Fruit fly (Drosophila melanogaster): ENCODE results near the gene Dad.
A peak's percentile ranks its signal among the peaks of the same experiment; 100 is the strongest.

The Dad gene

dm6 chr3R:17118917-17119378 is 65.1 kb downstream of the Dad start (continued):
- TF ChIP-seq Eip74EF (GFP tag; optimal IDR thresholded peaks at IDR 0.05) (peak in 1 of 2 experiments; percentile 7), Nf-YA (GFP tag; IDR thresholded peaks at IDR 0.05) (no peak), CG3281 (GFP tag; optimal IDR thresholded peaks at IDR 0.05) (peak; percentile 42), kni (GFP tag; optimal IDR thresholded peaks at IDR 0.05) (peak; percentile 43), tna (GFP tag; IDR thresholded peaks at IDR 0.05; ENCODE audit: partially characterized antibody) (0 out of 2 replicates have a peak, but pooled peaks have one; percentile 21), Nf-YB (GFP tag; optimal IDR thresholded peaks at IDR 0.05) (no peak), sd (tag; optimal IDR thresholded peaks at IDR 0.05) (peak; percentile 21), Dll (GFP tag; IDR thresholded peaks at IDR 0.05; ENCODE audit: partially characterized antibody) (no peak), chif (GFP tag; optimal IDR thresholded peaks at IDR 0.05) (no peak), CG10543 (GFP tag; optimal IDR thresholded peaks at IDR 0.05) (peak; percentile 50), stwl (tag; optimal IDR thresholded peaks at IDR 0.05) (peak; percentile 18), CG2116 (GFP tag; optimal IDR thresholded peaks at IDR 0.05) (no peak), CG12236 (GFP tag; optimal IDR thresholded peaks at IDR 0.05) (no peak), CG8290 (GFP tag; optimal IDR thresholded peaks at IDR 0.05) (no peak), CG8290 (tag; optimal IDR thresholded peaks at IDR 0.05) (no peak), rib (GFP tag; IDR thresholded peaks at IDR 0.05) (peak; percentile 44; the same call in 1 of the 2 replicates), sens (GFP tag) (peak; percentile 42), Bgb (GFP tag; IDR thresholded peaks at IDR 0.05; ENCODE audit: partially characterized antibody) (peak; percentile 48; the same call in 1 of the 2 replicates), CG3847 (GFP tag; IDR thresholded peaks at IDR 0.05) (no peak), Trl (optimal IDR thresholded peaks at IDR 0.05) (peak; percentile 90 to 91), Trl (GFP tag; optimal IDR thresholded peaks at IDR 0.05) (no peak), CG14441 (GFP tag; IDR thresholded peaks at IDR 0.05) (peak; percentile 23; the same call in 1 of the 2 replicates), klu (GFP tag; IDR thresholded peaks at IDR 0.05) (no peak), caup (GFP tag; optimal IDR thresholded peaks at IDR 0.05; ENCODE audit: severe bottlenecking) (peak; percentile 15), gcm (GFP tag; optimal IDR thresholded peaks at IDR 0.05) (peak; percentile 38), MBD-R2 (GFP tag; IDR thresholded peaks at IDR 0.05) (peak; percentile 29; the same call in 1 of the 2 replicates), gce (GFP tag; IDR thresholded peaks at IDR 0.05) (0 out of 3 replicates have a peak, but pooled peaks have one; percentile 27), E2f2 (GFP tag; IDR thresholded peaks at IDR 0.05) (no peak), Sox102F (GFP tag; optimal IDR thresholded peaks at IDR 0.05) (no peak), Jarid2 (GFP tag; optimal IDR thresholded peaks at IDR 0.05) (peak; percentile 82), sna (GFP tag; IDR thresholded peaks at IDR 0.05; ENCODE audit: partially characterized antibody) (peak; percentile 22; the same call in 1 of the 2 replicates), yki (optimal IDR thresholded peaks at IDR 0.05) (peak; percentile 57), Drgx (GFP tag; IDR thresholded peaks at IDR 0.05) (no peak), hbn (GFP tag; IDR thresholded peaks at IDR 0.05; ENCODE audit: partially characterized antibody) (peak; percentile 48; the same call in 1 of the 2 replicates), CG6854 (GFP tag; optimal IDR thresholded peaks at IDR 0.05) (peak; percentile 11), CG13287 (GFP tag; IDR thresholded peaks at IDR 0.05; ENCODE audit: partially characterized antibody) (peak; percentile 60), CG9932 (GFP tag; IDR thresholded peaks at IDR 0.05) (no peak), CG34422 (GFP tag; IDR thresholded peaks at IDR 0.05) (peak; percentile 56; the same call in 1 of the 3 replicates), sqz (GFP tag; optimal IDR thresholded peaks at IDR 0.05) (peak; percentile 20), Xbp1 (GFP tag; optimal IDR thresholded peaks at IDR 0.05) (no peak), Adf1 (GFP tag; IDR thresholded peaks at IDR 0.05) (peak; percentile 22; the same call in 1 of the 2 replicates), CG34376 (GFP tag; optimal IDR thresholded peaks at IDR 0.05) (peak; percentile 48), cg (GFP tag; optimal IDR thresholded peaks at IDR 0.05) (peak; percentile 43), sr (GFP tag; IDR thresholded peaks at IDR 0.05) (no peak), Scr (GFP tag; IDR thresholded peaks at IDR 0.05; ENCODE audit: partially characterized antibody) (peak; percentile 21; the same call in 1 of the 2 replicates), gsb (GFP tag; IDR thresholded peaks at IDR 0.05) (no peak), CHES-1-like (GFP tag; optimal IDR thresholded peaks at IDR 0.05) (peak; percentile 25), gt (GFP tag; IDR thresholded peaks at IDR 0.05) (no peak), MTF-1 (GFP tag; optimal IDR thresholded peaks at IDR 0.05; ENCODE audit: borderline replicate concordance) (no peak), nom (GFP tag; optimal IDR thresholded peaks at IDR 0.05) (peak; percentile 41)

All from whole organism, embryonic.